Worm (Caenorhabditis elegans): Measurements from ENCODE around the gene dsc-1.

ce11 chrX:14983274-14983673 is 51.4 kb downstream of the dsc-1 start, which contains the start of gene rbg-1:
- TF ChIP-seq lin-39 (tag; optimal IDR thresholded peaks at IDR 0.05): no peak
- TF ChIP-seq lin-1 (GFP tag; IDR thresholded peaks at IDR 0.05): peak; percentile 61; the same call in 1 of the 2 replicates
- no peak for TF ChIP-seq ztf-11 (tag; optimal IDR thresholded peaks at IDR 0.05)
- TF ChIP-seq nhr-11 (tag; optimal IDR thresholded peaks at IDR 0.05): peak; percentile 65
- TF ChIP-seq T26A8.4 (GFP tag; IDR thresholded peaks at IDR 0.05): peak; percentile 71
- no peak for TF ChIP-seq lir-3 (tag; optimal IDR thresholded peaks at IDR 0.05)
- no peak for TF ChIP-seq nhr-48 (tag; optimal IDR thresholded peaks at IDR 0.05)
- no peak for TF ChIP-seq ceh-82 (tag; optimal IDR thresholded peaks at IDR 0.05)

Measured in whole organism, L4 larva.